Fruit fly (Drosophila melanogaster) whole organism, prepupa: ENCODE data around the gene CG12984.
A peak's percentile ranks its signal among the peaks of the same experiment; 100 is the strongest.

Experiments
- Blimp-1 ChIP-seq: fragments of 200-800 bp; sonication (Bioruptor generic); optimal IDR thresholded peaks from 3 replicates; lab custom pipeline; 2017; ENCODE audit warnings: missing biosample characterization, missing genetic modification characterization, mild to moderate bottlenecking, moderate library complexity, missing genetic modification reagents
- CG10669 ChIP-seq: fragments of 200-800 bp; sonication (Bioruptor generic); optimal IDR thresholded peaks from 3 replicates; lab custom pipeline; 2018; ENCODE audit warnings: missing biosample characterization, mild to moderate bottlenecking, missing genetic modification characterization, moderate library complexity
- CG11294 ChIP-seq: fragments of 200-800 bp; sonication (Bioruptor generic); IDR thresholded peaks from 2 replicates; pipeline ENCODE4 v1.3.6; 2022; ENCODE audit warnings: missing biosample characterization, missing genetic modification characterization
- CG11762 ChIP-seq: fragments of 200-800 bp; sonication (Bioruptor generic); optimal IDR thresholded peaks from 3 replicates; lab custom pipeline; 2016; ENCODE audit warnings: missing biosample characterization, missing genetic modification characterization; ENCODE audit not compliant: insufficient read depth
- CG11902 ChIP-seq: fragments of 200-800 bp; sonication (Bioruptor generic); optimal IDR thresholded peaks from 3 replicates; lab custom pipeline; 2016; ENCODE audit warnings: missing biosample characterization, missing genetic modification characterization
- CG15336 ChIP-seq: fragments of 200-800 bp; sonication (Bioruptor generic); IDR thresholded peaks from 2 replicates; pipeline ENCODE4 v1.3.6; 2022; ENCODE audit warnings: missing biosample characterization, missing genetic modification characterization
- CG1621 ChIP-seq: fragments of 200-800 bp; sonication (Bioruptor generic); optimal IDR thresholded peaks from 3 replicates; lab custom pipeline; 2018; ENCODE audit warnings: missing biosample characterization, mild to moderate bottlenecking, missing genetic modification characterization
- CG16779 ChIP-seq: fragments of 200-800 bp; sonication (Bioruptor generic); optimal IDR thresholded peaks from 3 replicates; lab custom pipeline; 2017; ENCODE audit warnings: missing biosample characterization, mild to moderate bottlenecking, missing genetic modification characterization
- CG3032 ChIP-seq: fragments of 200-800 bp; optimal IDR thresholded peaks from 2 replicates; lab custom pipeline; 2019; ENCODE audit warnings: missing biosample characterization, mild to moderate bottlenecking, missing genetic modification characterization, moderate library complexity
- CG31627 ChIP-seq: fragments of 200-800 bp; sonication (Bioruptor generic); optimal IDR thresholded peaks from 3 replicates; lab custom pipeline; 2016; ENCODE audit warnings: missing biosample characterization, missing genetic modification characterization
- CG32006 ChIP-seq: fragments of 200-800 bp; sonication (Bioruptor generic); optimal IDR thresholded peaks from 3 replicates; lab custom pipeline; 2017; ENCODE audit warnings: missing biosample characterization, mild to moderate bottlenecking, missing genetic modification characterization
- CG34406 ChIP-seq: fragments of 200-800 bp; sonication (Bioruptor generic); optimal IDR thresholded peaks from 3 replicates; lab custom pipeline; 2016; ENCODE audit warnings: missing biosample characterization, missing genetic modification characterization
- CG3919 ChIP-seq: fragments of 200-800 bp; sonication (Bioruptor generic); optimal IDR thresholded peaks from 3 replicates; lab custom pipeline; 2016; ENCODE audit warnings: missing biosample characterization, missing genetic modification characterization
- CG6163 ChIP-seq: fragments of 200-800 bp; sonication (Bioruptor generic); IDR thresholded peaks from 3 replicates; pipeline ENCODE4 v1.3.6; 2022; ENCODE audit warnings: missing biosample characterization, missing genetic modification characterization
- CG6276 ChIP-seq: fragments of 200-800 bp; sonication (Bioruptor generic); optimal IDR thresholded peaks from 2 replicates; lab custom pipeline; 2017; ENCODE audit warnings: missing biosample characterization, mild to moderate bottlenecking, missing genetic modification characterization
- CG6792 ChIP-seq: fragments of 200-800 bp; sonication (Bioruptor generic); optimal IDR thresholded peaks from 3 replicates; lab custom pipeline; 2016; ENCODE audit warnings: missing biosample characterization, missing genetic modification characterization
- CG6808 ChIP-seq: fragments of 200-800 bp; sonication (Bioruptor generic); optimal IDR thresholded peaks from 3 replicates; lab custom pipeline; 2017; ENCODE audit warnings: missing biosample characterization, missing genetic modification characterization, mild to moderate bottlenecking, moderate library complexity, missing genetic modification reagents
- CG7368 ChIP-seq: fragments of 200-800 bp; sonication (Bioruptor generic); optimal IDR thresholded peaks from 3 replicates; lab custom pipeline; 2016; ENCODE audit warnings: missing biosample characterization, missing genetic modification characterization
- CG8319 ChIP-seq: fragments of 200-800 bp; sonication (Bioruptor generic); optimal IDR thresholded peaks from 3 replicates; lab custom pipeline; 2016; ENCODE audit warnings: missing biosample characterization, missing genetic modification characterization
- CG8632 ChIP-seq: fragments of 200-800 bp; sonication (Bioruptor generic); optimal IDR thresholded peaks from 3 replicates; lab custom pipeline; 2016; ENCODE audit warnings: missing biosample characterization, missing genetic modification characterization
- Eip75B ChIP-seq: fragments of 200-800 bp; sonication (Bioruptor generic); optimal IDR thresholded peaks from 3 replicates; lab custom pipeline; 2016; ENCODE audit warnings: missing biosample characterization, missing genetic modification characterization
- Eip93F ChIP-seq: fragments of 200-800 bp; sonication (Bioruptor generic); optimal IDR thresholded peaks from 2 replicates; lab custom pipeline; 2016; ENCODE audit warnings: missing biosample characterization, mild to moderate bottlenecking, missing genetic modification characterization
- Ets21C ChIP-seq: fragments of 200-800 bp; sonication (Bioruptor generic); optimal IDR thresholded peaks from 3 replicates; lab custom pipeline; 2016; ENCODE audit warnings: missing biosample characterization, missing genetic modification characterization
- Ets96B ChIP-seq: fragments of 200-800 bp; optimal IDR thresholded peaks from 2 replicates; lab custom pipeline; 2019; ENCODE audit warnings: missing biosample characterization, mild to moderate bottlenecking, missing genetic modification characterization, moderate library complexity
- Gug ChIP-seq: fragments of 200-800 bp; sonication (Bioruptor generic); IDR thresholded peaks from 2 replicates; pipeline ENCODE4 v1.3.6; 2022; ENCODE audit warnings: missing biosample characterization, missing genetic modification characterization
- Hr38 ChIP-seq: sonication (Bioruptor generic); optimal IDR thresholded peaks from 2 replicates; lab custom pipeline; 2016; ENCODE audit warnings: missing biosample characterization, missing genetic modification characterization
- Hr39 ChIP-seq: fragments of 200-800 bp; sonication (Bioruptor generic); optimal IDR thresholded peaks from 2 replicates; lab custom pipeline; 2016; ENCODE audit warnings: missing biosample characterization, missing genetic modification characterization
- Hr4 ChIP-seq: fragments of 200-800 bp; sonication (Bioruptor generic); optimal IDR thresholded peaks from 3 replicates; lab custom pipeline; 2016; ENCODE audit warnings: missing biosample characterization, missing genetic modification characterization
- Lpt ChIP-seq: fragments of 200-800 bp; sonication (Bioruptor generic); optimal IDR thresholded peaks from 3 replicates; lab custom pipeline; 2016; ENCODE audit warnings: missing biosample characterization, missing genetic modification characterization
- Met ChIP-seq: fragments of 200-800 bp; sonication (Bioruptor generic); optimal IDR thresholded peaks from 3 replicates; lab custom pipeline; 2016; ENCODE audit warnings: missing biosample characterization, missing genetic modification characterization
- OdsH ChIP-seq: fragments of 200-800 bp; sonication (Bioruptor generic); optimal IDR thresholded peaks from 3 replicates; lab custom pipeline; 2016; ENCODE audit warnings: missing biosample characterization, missing genetic modification characterization
- Sox102F ChIP-seq: fragments of 200-800 bp; sonication (Bioruptor generic); optimal IDR thresholded peaks from 2 replicates; lab custom pipeline; 2016; ENCODE audit warnings: missing biosample characterization, mild to moderate bottlenecking, missing genetic modification characterization
- Sox14 ChIP-seq: fragments of 200-800 bp; sonication (Bioruptor generic); optimal IDR thresholded peaks from 3 replicates; lab custom pipeline; 2016; ENCODE audit warnings: missing biosample characterization, missing genetic modification characterization
- Sox15 ChIP-seq: fragments of 200-800 bp; sonication (Bioruptor generic); optimal IDR thresholded peaks from 3 replicates; lab custom pipeline; 2016; ENCODE audit warnings: missing biosample characterization, missing genetic modification characterization
- achi ChIP-seq: fragments of 200-800 bp; sonication (Bioruptor generic); optimal IDR thresholded peaks from 3 replicates; lab custom pipeline; 2016; ENCODE audit warnings: missing biosample characterization, missing genetic modification characterization
- acj6 ChIP-seq: fragments of 200-800 bp; sonication (Bioruptor generic); optimal IDR thresholded peaks from 3 replicates; lab custom pipeline; 2016; ENCODE audit warnings: missing biosample characterization, missing genetic modification characterization
- dac ChIP-seq: fragments of 200-800 bp; sonication (Bioruptor generic); optimal IDR thresholded peaks from 2 replicates; lab custom pipeline; 2017; ENCODE audit warnings: missing biosample characterization, mild to moderate bottlenecking, missing genetic modification characterization
- dsx ChIP-seq: fragments of 200-800 bp; optimal IDR thresholded peaks from 3 replicates; lab custom pipeline; 2019; ENCODE audit warnings: missing biosample characterization, mild to moderate bottlenecking, missing genetic modification characterization, moderate library complexity; ENCODE audit not compliant: poor library complexity, severe bottlenecking
- eg ChIP-seq: fragments of 200-800 bp; sonication (Bioruptor generic); IDR thresholded peaks from 3 replicates; pipeline ENCODE4 v1.3.6; 2022; ENCODE audit warnings: missing biosample characterization, missing genetic modification characterization
- fd85E ChIP-seq: fragments of 200-800 bp; sonication (Bioruptor generic); optimal IDR thresholded peaks from 3 replicates; lab custom pipeline; 2016; ENCODE audit warnings: missing biosample characterization, missing genetic modification characterization
- fkh ChIP-seq: fragments of 200-800 bp; sonication (Bioruptor generic); optimal IDR thresholded peaks from 3 replicates; lab custom pipeline; 2017; ENCODE audit warnings: missing biosample characterization, mild to moderate bottlenecking, missing genetic modification characterization, moderate library complexity
- pdm3 ChIP-seq: fragments of 200-800 bp; sonication (Bioruptor generic); optimal IDR thresholded peaks from 3 replicates; lab custom pipeline; 2016; ENCODE audit warnings: missing biosample characterization, missing genetic modification characterization
- salr ChIP-seq, 2 experiments: fragments of 200-800 bp; sonication (Bioruptor generic); optimal IDR thresholded peaks; 3 replicates each; lab custom pipeline; 2016 to 2018; ENCODE audit warnings: missing biosample characterization in 2 of 2, missing genetic modification characterization in 2 of 2, mild to moderate bottlenecking in 1 of 2
- ss ChIP-seq, 2 experiments: fragments of 200-800 bp; sonication (Bioruptor generic); optimal IDR thresholded peaks; 2 replicates in 1 of 2; 3 replicates in 1 of 2; lab custom pipeline; 2017 to 2018; ENCODE audit warnings: mild to moderate bottlenecking in 2 of 2, missing biosample characterization in 2 of 2, missing genetic modification characterization in 2 of 2, moderate library complexity in 1 of 2
- svp ChIP-seq: fragments of 200-800 bp; sonication (Bioruptor generic); peaks from one replicate; lab custom pipeline; 2016; ENCODE audit warnings: missing biosample characterization, missing genetic modification characterization
- topi ChIP-seq: fragments of 200-800 bp; sonication (Bioruptor generic); optimal IDR thresholded peaks from 3 replicates; lab custom pipeline; 2016; ENCODE audit warnings: missing biosample characterization, missing genetic modification characterization

Gene CG12984

dm6 chr3L:20986929-20987363, 4.5 kb upstream of the CG12984 start (continued):
- TF ChIP-seq CG3032 (tag; lab: Kevin White, UChicago) (peak; percentile 86), eg (peak; percentile 57; the same call in 2 of the 3 replicates), Sox15 (peak; percentile 50), CG15336 (GFP tag; lab: Robert Waterston, UW) (peak; percentile 78), CG8632 (GFP tag; lab: Kevin White, UChicago) (peak; percentile 81), CG8319 (GFP tag; lab: Kevin White, UChicago) (peak; percentile 33), achi (GFP tag; lab: Kevin White, UChicago) (peak; percentile 80), CG6808 (peak; percentile 71), CG11294 (peak; percentile 23; the same call in 1 of the 2 replicates), CG6163 (GFP tag; lab: Robert Waterston, UW) (no peak), dsx (GFP tag; lab: Kevin White, UChicago) (peak; percentile 80), CG3919 (GFP tag; lab: Kevin White, UChicago) (peak; percentile 79), Blimp-1 (peak; percentile 29), fkh (GFP tag; lab: Kevin White, UChicago) (no peak), topi (GFP tag; lab: Kevin White, UChicago) (peak; percentile 19), Hr38 (GFP tag; lab: Kevin White, UChicago) (no peak), CG11762 (GFP tag; lab: Kevin White, UChicago) (peak; percentile 71), Eip75B (GFP tag; lab: Kevin White, UChicago) (peak; percentile 45), CG10669 (GFP tag; lab: Kevin White, UChicago) (peak; percentile 50), CG6276 (GFP tag; lab: Kevin White, UChicago) (peak; percentile 88), CG11902 (GFP tag; lab: Kevin White, UChicago) (peak; percentile 34), CG6792 (GFP tag; lab: Kevin White, UChicago) (peak; percentile 63), svp (GFP tag; lab: Kevin White, UChicago) (peak; percentile 69), dac (GFP tag; lab: Kevin White, UChicago) (peak; percentile 50), Lpt (GFP tag; lab: Kevin White, UChicago) (peak; percentile 76), ss (GFP tag; optimal IDR thresholded peaks at IDR 0.05; lab: Kevin White, UChicago) (peak; percentile 64 to 86), Met (GFP tag; lab: Kevin White, UChicago) (peak; percentile 26), CG16779 (peak; percentile 65), Sox102F (GFP tag; lab: Kevin White, UChicago) (no peak)

dm6 chr3L:20987895-20988294, 3.6 kb upstream of the CG12984 start:
- peak; percentile 52 for TF ChIP-seq svp (GFP tag; lab: Kevin White, UChicago)
- no peak for TF ChIP-seq CG6792 (GFP tag; lab: Kevin White, UChicago)
- 0 out of 2 replicates have a peak, but pooled peaks have one; percentile 33 for TF ChIP-seq Gug
- TF ChIP-seq fd85E (GFP tag; lab: Kevin White, UChicago): no peak
- peak in 1 of 2 experiments; percentile 27 for TF ChIP-seq ss (GFP tag; optimal IDR thresholded peaks at IDR 0.05; lab: Kevin White, UChicago)
- peak; percentile 39 for TF ChIP-seq CG32006 (GFP tag; lab: Kevin White, UChicago)
- peak; percentile 47 for TF ChIP-seq acj6 (GFP tag; lab: Kevin White, UChicago)
- TF ChIP-seq Eip93F (GFP tag; lab: Kevin White, UChicago): no peak
- TF ChIP-seq CG34406: peak; percentile 17
- TF ChIP-seq CG8319 (GFP tag; lab: Kevin White, UChicago): no peak
- TF ChIP-seq salr (GFP tag; optimal IDR thresholded peaks at IDR 0.05; lab: Kevin White, UChicago): no peak
- peak; percentile 30 for TF ChIP-seq OdsH (GFP tag; lab: Kevin White, UChicago)
- no peak for TF ChIP-seq fkh (GFP tag; lab: Kevin White, UChicago)
- peak; percentile 3 for TF ChIP-seq Sox14 (GFP tag; lab: Kevin White, UChicago)
- peak; percentile 13 for TF ChIP-seq topi (GFP tag; lab: Kevin White, UChicago)
- no peak for TF ChIP-seq CG7368 (GFP tag; lab: Kevin White, UChicago)
- peak; percentile 47 for TF ChIP-seq CG15336 (GFP tag; lab: Robert Waterston, UW)
- TF ChIP-seq Ets21C (GFP tag; lab: Kevin White, UChicago): no peak
- no peak for TF ChIP-seq CG31627 (GFP tag; lab: Kevin White, UChicago)
- TF ChIP-seq Sox15: no peak
- no peak for TF ChIP-seq CG8632 (GFP tag; lab: Kevin White, UChicago)
- TF ChIP-seq CG10669 (GFP tag; lab: Kevin White, UChicago): peak; percentile 30
- TF ChIP-seq CG6276 (GFP tag; lab: Kevin White, UChicago): no peak
- peak; percentile 13 for TF ChIP-seq CG3919 (GFP tag; lab: Kevin White, UChicago)
- TF ChIP-seq Ets96B (tag; lab: Kevin White, UChicago): peak; percentile 55
- peak; percentile 49 for TF ChIP-seq achi (GFP tag; lab: Kevin White, UChicago)
- peak; percentile 20 for TF ChIP-seq dsx (GFP tag; lab: Kevin White, UChicago)
- TF ChIP-seq CG1621 (tag; lab: Kevin White, UChicago): no peak
- TF ChIP-seq Hr4 (GFP tag; lab: Kevin White, UChicago): no peak
- TF ChIP-seq Hr39 (GFP tag; lab: Kevin White, UChicago): no peak
- TF ChIP-seq dac (GFP tag; lab: Kevin White, UChicago): no peak
- TF ChIP-seq eg: peak; percentile 54; the same call in 1 of the 3 replicates
- TF ChIP-seq CG11902 (GFP tag; lab: Kevin White, UChicago): no peak
- TF ChIP-seq pdm3 (GFP tag; lab: Kevin White, UChicago): peak; percentile 14
- no peak for TF ChIP-seq Met (GFP tag; lab: Kevin White, UChicago)
